Fruit fly (Drosophila melanogaster) whole organism, embryonic: ENCODE results near the gene NetB.

Source experiments
- Atf3 ChIP-seq: fragments of 200-800 bp; sonication (Bioruptor generic); optimal IDR thresholded peaks from 3 replicates; lab custom pipeline; 2016; ENCODE audit warnings: missing biosample characterization, missing genetic modification characterization
- CG10274 ChIP-seq: fragments of 200-800 bp; sonication (Bioruptor generic); optimal IDR thresholded peaks from 3 replicates; lab custom pipeline; 2017; ENCODE audit warnings: missing biosample characterization, mild to moderate bottlenecking, missing genetic modification characterization
- CG10366 ChIP-seq: fragments of 200-800 bp; sonication (Bioruptor generic); IDR thresholded peaks from 2 replicates; pipeline ENCODE4 v1.3.6; 2022; ENCODE audit warnings: missing biosample characterization, missing genetic modification characterization
- CG10654 ChIP-seq: fragments of 200-800 bp; sonication (Bioruptor generic); optimal IDR thresholded peaks from 2 replicates; lab custom pipeline; 2016; ENCODE audit warnings: missing biosample characterization, missing genetic modification characterization
- CG13775 ChIP-seq: fragments of 200-800 bp; sonication (Bioruptor generic); optimal IDR thresholded peaks from 3 replicates; lab custom pipeline; 2017; ENCODE audit warnings: missing biosample characterization, mild to moderate bottlenecking, missing genetic modification characterization
- CG14710 ChIP-seq: fragments of 200-800 bp; sonication (Bioruptor generic); optimal IDR thresholded peaks from 3 replicates; lab custom pipeline; 2019; ENCODE audit warnings: missing biosample characterization, mild to moderate bottlenecking, missing genetic modification characterization, moderate library complexity
- CG1647 ChIP-seq: fragments of 200-800 bp; sonication (Bioruptor generic); optimal IDR thresholded peaks from 3 replicates; lab custom pipeline; 2016; ENCODE audit warnings: missing biosample characterization, missing genetic modification characterization
- CG1832 ChIP-seq: fragments of 200-800 bp; sonication (Bioruptor generic); optimal IDR thresholded peaks from 2 replicates; lab custom pipeline; 2017; ENCODE audit warnings: missing biosample characterization, mild to moderate bottlenecking, missing genetic modification characterization, inconsistent platforms
- CG18476 ChIP-seq: fragments of 200-800 bp; sonication (Bioruptor generic); optimal IDR thresholded peaks from 2 replicates; lab custom pipeline; 2016; ENCODE audit warnings: missing biosample characterization, mild to moderate bottlenecking, missing genetic modification characterization
- CG2199 ChIP-seq: fragments of 200-800 bp; sonication (Bioruptor generic); IDR thresholded peaks from 3 replicates; pipeline ENCODE4 v1.3.6; 2022; ENCODE audit warnings: missing biosample characterization, missing genetic modification characterization
- CG3065 ChIP-seq: fragments of 200-800 bp; sonication (Bioruptor generic); optimal IDR thresholded peaks from 2 replicates; lab custom pipeline; 2016; ENCODE audit warnings: missing biosample characterization, missing genetic modification characterization
- CG33213 ChIP-seq: fragments of 200-800 bp; sonication (Bioruptor generic); optimal IDR thresholded peaks from 3 replicates; lab custom pipeline; 2016; ENCODE audit warnings: missing biosample characterization, missing genetic modification characterization
- CG3847 ChIP-seq: fragments of 200-800 bp; sonication (Bioruptor generic); IDR thresholded peaks from 2 replicates; pipeline ENCODE4 v1.3.6; 2022; ENCODE audit warnings: missing biosample characterization, missing genetic modification characterization
- CG4707 ChIP-seq: fragments of 200-800 bp; sonication (Bioruptor generic); optimal IDR thresholded peaks from 2 replicates; lab custom pipeline; 2018; ENCODE audit warnings: missing biosample characterization, mild to moderate bottlenecking, missing genetic modification characterization, moderate library complexity
- CG6689 ChIP-seq: fragments of 200-800 bp; sonication (Bioruptor generic); IDR thresholded peaks from 2 replicates; pipeline ENCODE4 v1.3.6; 2022; ENCODE audit warnings: missing biosample characterization, missing genetic modification characterization
- CG7556 ChIP-seq: fragments of 200-800 bp; sonication (Bioruptor generic); optimal IDR thresholded peaks from 2 replicates; lab custom pipeline; 2017; ENCODE audit warnings: missing biosample characterization, mild to moderate bottlenecking, missing genetic modification characterization
- CG9727 ChIP-seq: fragments of 200-800 bp; sonication (Bioruptor generic); optimal IDR thresholded peaks from 3 replicates; lab custom pipeline; 2017; ENCODE audit warnings: missing biosample characterization, mild to moderate bottlenecking, missing genetic modification characterization
- CG9797 ChIP-seq: fragments of 200-800 bp; sonication (Bioruptor generic); optimal IDR thresholded peaks from 3 replicates; lab custom pipeline; 2018; ENCODE audit warnings: missing biosample characterization, mild to moderate bottlenecking, missing genetic modification characterization
- CHES-1-like ChIP-seq: fragments of 200-800 bp; sonication (Bioruptor generic); optimal IDR thresholded peaks from 2 replicates; lab custom pipeline; 2016; ENCODE audit warnings: missing biosample characterization, missing genetic modification characterization
- Eip74EF ChIP-seq, 2 experiments: fragments of 200-800 bp in 1 of 2; fragments of >200 bp in 1 of 2; sonication (Bioruptor generic) in 1 of 2; optimal IDR thresholded peaks; 2 replicates each; lab custom pipeline; 2017 to 2019; ENCODE audit warnings: missing biosample characterization in 2 of 2, missing genetic modification characterization in 2 of 2, mild to moderate bottlenecking in 1 of 2, moderate library complexity in 1 of 2
- Fer2 ChIP-seq: fragments of 200-800 bp; sonication (Bioruptor generic); optimal IDR thresholded peaks from 2 replicates; lab custom pipeline; 2018; ENCODE audit warnings: missing biosample characterization, mild to moderate bottlenecking, missing genetic modification characterization, moderate library complexity
- Gsc ChIP-seq: fragments of 200-800 bp; sonication (Bioruptor generic); IDR thresholded peaks from 2 replicates; pipeline ENCODE4 v1.3.6; 2022; ENCODE audit warnings: missing biosample characterization, missing genetic modification characterization
- Hey ChIP-seq: fragments of 200-800 bp; sonication (Bioruptor generic); optimal IDR thresholded peaks from 3 replicates; lab custom pipeline; 2018; ENCODE audit warnings: missing biosample characterization, mild to moderate bottlenecking, missing genetic modification characterization
- Hr3 ChIP-seq: fragments of 200-800 bp; sonication (Bioruptor generic); optimal IDR thresholded peaks from 3 replicates; lab custom pipeline; 2016; ENCODE audit warnings: missing biosample characterization, missing genetic modification characterization
- Med ChIP-seq: fragments of 200-800 bp; sonication (Bioruptor generic); peaks from one replicate; lab custom pipeline; 2016; ENCODE audit warnings: missing biosample characterization, missing genetic modification characterization, mild to moderate bottlenecking, inconsistent platforms, moderate library complexity
- NK7.1 ChIP-seq: fragments of 200-800 bp; sonication (Bioruptor generic); optimal IDR thresholded peaks from 3 replicates; lab custom pipeline; 2016; ENCODE audit warnings: missing biosample characterization, missing genetic modification characterization
- Nf-YA ChIP-seq: fragments of 200-800 bp; sonication (Bioruptor generic); IDR thresholded peaks from 2 replicates; pipeline ENCODE4 v1.3.6; 2022; ENCODE audit warnings: missing biosample characterization, missing genetic modification characterization
- Oaz ChIP-seq: fragments of 200-800 bp; sonication (Bioruptor generic); IDR thresholded peaks from 2 replicates; pipeline ENCODE4 v1.3.6; 2022; ENCODE audit warnings: missing biosample characterization, missing genetic modification characterization
- Sry-β ChIP-seq: fragments of 200-800 bp; sonication (Bioruptor generic); optimal IDR thresholded peaks from 2 replicates; lab custom pipeline; 2018; ENCODE audit warnings: missing biosample characterization, mild to moderate bottlenecking, missing genetic modification characterization, moderate library complexity
- Sry-δ ChIP-seq: fragments of 200-800 bp; sonication (Bioruptor generic); optimal IDR thresholded peaks from 2 replicates; lab custom pipeline; 2016; ENCODE audit warnings: missing biosample characterization, missing genetic modification characterization
- bigmax ChIP-seq: fragments of 200-800 bp; sonication (Bioruptor generic); optimal IDR thresholded peaks from 2 replicates; lab custom pipeline; 2018; ENCODE audit warnings: missing biosample characterization, mild to moderate bottlenecking, missing genetic modification characterization
- caup ChIP-seq: fragments of 200-800 bp; sonication (Bioruptor generic); optimal IDR thresholded peaks from 3 replicates; lab custom pipeline; 2017; ENCODE audit warnings: missing biosample characterization, mild to moderate bottlenecking, missing genetic modification characterization, moderate library complexity; ENCODE audit not compliant: severe bottlenecking
- dati ChIP-seq: fragments of 200-800 bp; sonication (Bioruptor generic); IDR thresholded peaks from 2 replicates; pipeline ENCODE4 v1.3.6; 2022; ENCODE audit warnings: missing biosample characterization, missing genetic modification characterization
- dimm ChIP-seq: fragments of 200-800 bp; sonication (Bioruptor generic); IDR thresholded peaks from 2 replicates; pipeline ENCODE4 v1.3.6; 2022; ENCODE audit warnings: missing biosample characterization, missing genetic modification characterization
- en ChIP-seq: fragments of 200-800 bp; sonication (Bioruptor generic); optimal IDR thresholded peaks from 2 replicates; lab custom pipeline; 2016; ENCODE audit warnings: missing biosample characterization, missing genetic modification characterization
- gro ChIP-seq: fragments of 200-800 bp; sonication (Bioruptor generic); optimal IDR thresholded peaks from 2 replicates; lab custom pipeline; 2016; ENCODE audit warnings: missing biosample characterization, missing genetic modification characterization
- gt ChIP-seq: fragments of 200-800 bp; sonication (Bioruptor generic); IDR thresholded peaks from 2 replicates; pipeline ENCODE4 v1.3.6; 2022; ENCODE audit warnings: missing biosample characterization, missing genetic modification characterization
- her ChIP-seq: fragments of 200-800 bp; sonication (Bioruptor generic); optimal IDR thresholded peaks from 2 replicates; lab custom pipeline; 2016; ENCODE audit warnings: missing biosample characterization, missing genetic modification characterization
- inv ChIP-seq: fragments of 200-800 bp; sonication (Bioruptor generic); IDR thresholded peaks from 2 replicates; pipeline ENCODE4 v1.3.6; 2022; ENCODE audit warnings: missing biosample characterization, missing genetic modification characterization; ENCODE audit not compliant: partially characterized antibody
- klu ChIP-seq: fragments of 200-800 bp; sonication (Bioruptor generic); IDR thresholded peaks from 2 replicates; pipeline ENCODE4 v1.3.6; 2022; ENCODE audit warnings: missing biosample characterization, missing genetic modification characterization
- pan ChIP-seq, 4 experiments: fragments of >200 bp in 3 of 4; fragments of 200-800 bp in 1 of 4; sonication (Bioruptor generic) in 1 of 4; optimal IDR thresholded peaks in 3 of 4; IDR thresholded peaks in 1 of 4; 2 replicates each; pipeline versions ENCODE4 v1.3.6 to Lab custom; 2017 to 2022; ENCODE audit warnings: missing biosample characterization in 2 of 4, missing genetic modification characterization in 2 of 4, mixed read lengths in 1 of 4
- pita ChIP-seq: fragments of 200-800 bp; sonication (Bioruptor generic); optimal IDR thresholded peaks from 2 replicates; lab custom pipeline; 2017; ENCODE audit warnings: missing biosample characterization, mild to moderate bottlenecking, missing genetic modification characterization
- pnt ChIP-seq: fragments of 200-800 bp; sonication (Bioruptor generic); optimal IDR thresholded peaks from 3 replicates; lab custom pipeline; 2016; ENCODE audit warnings: missing biosample characterization, missing genetic modification characterization
- pzg ChIP-seq: fragments of 200-800 bp; sonication (Bioruptor generic); optimal IDR thresholded peaks from 3 replicates; lab custom pipeline; 2018; ENCODE audit warnings: missing biosample characterization, mild to moderate bottlenecking, missing genetic modification characterization, moderate library complexity
- schlank ChIP-seq: fragments of 200-800 bp; sonication (Bioruptor generic); optimal IDR thresholded peaks from 2 replicates; lab custom pipeline; 2018; ENCODE audit warnings: missing biosample characterization, mild to moderate bottlenecking, missing genetic modification characterization
- sim ChIP-seq: fragments of 200-800 bp; sonication (Bioruptor generic); IDR thresholded peaks from 2 replicates; pipeline ENCODE4 v1.3.6; 2022; ENCODE audit warnings: missing biosample characterization, missing genetic modification characterization
- slou ChIP-seq: fragments of 200-800 bp; sonication (Bioruptor generic); optimal IDR thresholded peaks from 3 replicates; lab custom pipeline; 2016; ENCODE audit warnings: missing biosample characterization, missing genetic modification characterization
- ssp ChIP-seq: fragments of 200-800 bp; sonication (Bioruptor generic); IDR thresholded peaks from 2 replicates; pipeline ENCODE4 v1.3.6; 2022; ENCODE audit warnings: missing biosample characterization, missing genetic modification characterization
- tll ChIP-seq, 2 experiments: fragments of 200-800 bp in 1 of 2; fragments of >200 bp in 1 of 2; sonication (Bioruptor generic) in 1 of 2; optimal IDR thresholded peaks; 2 replicates each; lab custom pipeline; 2017 to 2019; ENCODE audit warnings: missing biosample characterization in 2 of 2, missing genetic modification characterization in 2 of 2, mild to moderate bottlenecking in 1 of 2, moderate library complexity in 1 of 2
- ttk ChIP-seq: fragments of 200-800 bp; sonication (Bioruptor generic); IDR thresholded peaks from 2 replicates; pipeline ENCODE4 v2.1.2; 2022; ENCODE audit warnings: missing biosample characterization, missing genetic modification characterization
- unc-4 ChIP-seq: fragments of 200-800 bp; sonication (Bioruptor generic); IDR thresholded peaks from 2 replicates; pipeline ENCODE4 v1.3.6; 2022; ENCODE audit warnings: missing biosample characterization, missing genetic modification characterization; ENCODE audit not compliant: partially characterized antibody

Gene NetB

dm6 chrX:14743819-14744218 is 5.4 kb downstream of the NetB start (continued):
- TF ChIP-seq Oaz (GFP tag; lab: Robert Waterston, UW) (0 out of 2 replicates have a peak, but pooled peaks have one; percentile 21), schlank (tag; lab: Kevin White, UChicago) (no peak), CG13775 (GFP tag; lab: Kevin White, UChicago) (peak; percentile 36), dati (GFP tag; lab: Robert Waterston, UW) (no peak), klu (no peak), caup (peak; percentile 8), Eip74EF (GFP tag; optimal IDR thresholded peaks at IDR 0.05; lab: Kevin White, UChicago) (peak in 1 of 2 experiments; percentile 42), gt (GFP tag; lab: Robert Waterston, UW) (no peak), sim (GFP tag; lab: Robert Waterston, UW) (no peak), inv (GFP tag; lab: Robert Waterston, UW) (no peak), CG3065 (GFP tag; lab: Kevin White, UChicago) (no peak), dimm (no peak), CG1832 (GFP tag; lab: Kevin White, UChicago) (no peak), en (no peak), CG14710 (tag; lab: Kevin White, UChicago) (peak; percentile 68), CG4707 (GFP tag; lab: Kevin White, UChicago) (peak; percentile 39), bigmax (GFP tag; lab: Kevin White, UChicago) (no peak), tll (GFP tag; optimal IDR thresholded peaks at IDR 0.05; lab: Kevin White, UChicago) (no peak), NK7.1 (no peak), Atf3 (no peak), her (GFP tag; lab: Kevin White, UChicago) (no peak), ttk (GFP tag; lab: Robert Waterston, UW) (no peak; the same call in 1 of the 2 replicates), Sry-β (GFP tag; lab: Kevin White, UChicago) (no peak), unc-4 (GFP tag; lab: Robert Waterston, UW) (no peak), CG1647 (GFP tag; lab: Kevin White, UChicago) (no peak), CG9797 (GFP tag; lab: Kevin White, UChicago) (no peak), Med (peak; percentile 70), CG2199 (no peak), gro (GFP tag; lab: Kevin White, UChicago) (no peak), Fer2 (tag; lab: Kevin White, UChicago) (no peak), Nf-YA (no peak), CG7556 (GFP tag; lab: Kevin White, UChicago) (peak; percentile 64), CG10654 (GFP tag; lab: Kevin White, UChicago) (peak; percentile 6), CHES-1-like (no peak), CG18476 (GFP tag; lab: Kevin White, UChicago) (no peak), CG10274 (GFP tag; lab: Kevin White, UChicago) (no peak), Hey (no peak), pnt (GFP tag; lab: Kevin White, UChicago) (no peak), ssp (GFP tag; lab: Robert Waterston, UW) (no peak), CG9727 (GFP tag; lab: Kevin White, UChicago) (peak; percentile 73), Sry-δ (GFP tag; lab: Kevin White, UChicago) (no peak), pita (no peak), slou (no peak), CG10366 (GFP tag; lab: Robert Waterston, UW) (peak; percentile 28; the same call in 1 of the 2 replicates), CG6689 (GFP tag; lab: Robert Waterston, UW) (peak; percentile 64), Hr3 (GFP tag; lab: Kevin White, UChicago) (peak; percentile 26), CG3847 (no peak), pzg (GFP tag; lab: Kevin White, UChicago) (no peak), CG33213 (GFP tag; lab: Kevin White, UChicago) (no peak), Gsc (GFP tag; lab: Robert Waterston, UW) (no peak), pan (optimal IDR thresholded peaks at IDR 0.05; lab: Kevin White, UChicago) (no peak), pan (GFP tag; optimal IDR thresholded peaks at IDR 0.05 in 1 of 2, IDR thresholded peaks at IDR 0.05 in 1 of 2) (peak in 1 of 2 experiments; percentile 63)
